Fruit fly (Drosophila melanogaster): ENCODE data around the gene CG8915.

CG8915 gene

DNA sequence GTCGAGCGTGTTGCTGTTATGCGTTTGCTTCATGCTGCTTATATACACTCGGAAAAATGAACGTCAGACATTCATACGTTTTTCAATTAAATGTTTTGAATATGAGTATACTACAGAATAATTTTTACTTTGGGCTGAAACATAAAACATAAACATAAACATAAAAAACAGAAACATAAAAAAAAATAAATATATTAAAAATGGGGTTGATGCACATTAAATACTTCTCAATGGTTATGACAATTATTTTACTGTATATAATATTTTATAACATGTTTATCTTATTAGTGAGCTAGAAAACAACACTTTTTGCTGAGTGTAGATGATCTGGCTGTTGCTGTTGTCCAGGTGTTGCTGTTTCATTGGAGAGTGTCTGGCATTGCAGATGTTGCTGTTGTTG, 7.4 kb downstream of the CG8915 start (continued):
- TF ChIP-seq caup (GFP tag; optimal IDR thresholded peaks at IDR 0.05; ENCODE audit: severe bottlenecking) = no peak
- no peak for TF ChIP-seq CG5180 (GFP tag; optimal IDR thresholded peaks at IDR 0.05)
- no peak for TF ChIP-seq Hsf (GFP tag; optimal IDR thresholded peaks at IDR 0.05)
- no peak for TF ChIP-seq CG30403 (GFP tag; optimal IDR thresholded peaks at IDR 0.05)
- no peak for TF ChIP-seq Mrtf (GFP tag; IDR thresholded peaks at IDR 0.05)
- peak; percentile 44 for TF ChIP-seq CG8388 (GFP tag; optimal IDR thresholded peaks at IDR 0.05)
- no peak for TF ChIP-seq dimm (GFP tag; IDR thresholded peaks at IDR 0.05)
- TF ChIP-seq CG17829 (tag; optimal IDR thresholded peaks at IDR 0.05) = peak; percentile 10
- TF ChIP-seq CG13624 (GFP tag; optimal IDR thresholded peaks at IDR 0.05) = no peak
- TF ChIP-seq ewg (GFP tag; optimal IDR thresholded peaks at IDR 0.05) = peak; percentile 0
- no peak for TF ChIP-seq CG10654 (GFP tag; optimal IDR thresholded peaks at IDR 0.05)
- TF ChIP-seq eyg (GFP tag; optimal IDR thresholded peaks at IDR 0.05) = no peak
- TF ChIP-seq CG14050 (GFP tag; IDR thresholded peaks at IDR 0.05) = no peak
- no peak for TF ChIP-seq CG16813 (GFP tag; IDR thresholded peaks at IDR 0.05; ENCODE audit: partially characterized antibody)
- no peak for TF ChIP-seq zen2 (GFP tag; IDR thresholded peaks at IDR 0.05; ENCODE audit: partially characterized antibody)
- no peak for TF ChIP-seq chif (GFP tag; optimal IDR thresholded peaks at IDR 0.05)
- no peak for TF ChIP-seq ro (GFP tag; IDR thresholded peaks at IDR 0.05)
- no peak for TF ChIP-seq Usf (GFP tag; optimal IDR thresholded peaks at IDR 0.05)
- no peak for TF ChIP-seq vfl (GFP tag; optimal IDR thresholded peaks at IDR 0.05)
- no peak for TF ChIP-seq luna (GFP tag; optimal IDR thresholded peaks at IDR 0.05)
- no peak for TF ChIP-seq bab2 (GFP tag; optimal IDR thresholded peaks at IDR 0.05)
- no peak for TF ChIP-seq twi (tag; optimal IDR thresholded peaks at IDR 0.05)
- TF ChIP-seq CG4820 (GFP tag; optimal IDR thresholded peaks at IDR 0.05) = no peak
- peak; percentile 36 for TF ChIP-seq CG2712 (tag; optimal IDR thresholded peaks at IDR 0.05)
- TF ChIP-seq Rx (GFP tag; IDR thresholded peaks at IDR 0.05) = no peak
- TF ChIP-seq CG12155 (GFP tag; optimal IDR thresholded peaks at IDR 0.05) = no peak
- peak; percentile 11 for TF ChIP-seq CG7556 (GFP tag; optimal IDR thresholded peaks at IDR 0.05)
- TF ChIP-seq bbx (GFP tag; IDR thresholded peaks at IDR 0.05; ENCODE audit: partially characterized antibody) = no peak
- TF ChIP-seq zfh1 (GFP tag; IDR thresholded peaks at IDR 0.05) = no peak
- no peak for TF ChIP-seq CG10366 (GFP tag; IDR thresholded peaks at IDR 0.05)
- no peak for TF ChIP-seq CG4730 (GFP tag; IDR thresholded peaks at IDR 0.05)
- no peak for TF ChIP-seq CG6765 (GFP tag; optimal IDR thresholded peaks at IDR 0.05)
- no peak for TF ChIP-seq Ada2b (GFP tag; IDR thresholded peaks at IDR 0.05)
- TF ChIP-seq CG3995 (GFP tag; optimal IDR thresholded peaks at IDR 0.05) = no peak
- no peak for TF ChIP-seq scrt (GFP tag; optimal IDR thresholded peaks at IDR 0.05)
- TF ChIP-seq CG7271 (tag; optimal IDR thresholded peaks at IDR 0.05) = no peak
- TF ChIP-seq kah (GFP tag; optimal IDR thresholded peaks at IDR 0.05) = no peak
- TF ChIP-seq knrl (GFP tag; IDR thresholded peaks at IDR 0.05; ENCODE audit: partially characterized antibody) = no peak
- no peak for TF ChIP-seq CG7357 (GFP tag; IDR thresholded peaks at IDR 0.05)
- TF ChIP-seq CG4404 (GFP tag; IDR thresholded peaks at IDR 0.05) = no peak
- no peak for TF ChIP-seq gt (GFP tag; IDR thresholded peaks at IDR 0.05)
- no peak for TF ChIP-seq CG4854 (GFP tag; optimal IDR thresholded peaks at IDR 0.05)
- TF ChIP-seq MTF-1 (GFP tag; optimal IDR thresholded peaks at IDR 0.05; ENCODE audit: borderline replicate concordance) = no peak
- no peak for TF ChIP-seq CG18599 (GFP tag; optimal IDR thresholded peaks at IDR 0.05)
- no peak for TF ChIP-seq CG13894 (tag; optimal IDR thresholded peaks at IDR 0.05)
- no peak for TF ChIP-seq Neu2 (GFP tag; optimal IDR thresholded peaks at IDR 0.05; ENCODE audit: borderline replicate concordance)
- TF ChIP-seq zen (tag; optimal IDR thresholded peaks at IDR 0.05) = peak; percentile 17
- no peak for TF ChIP-seq ken (GFP tag; IDR thresholded peaks at IDR 0.05)
- TF ChIP-seq CG4282 (GFP tag; optimal IDR thresholded peaks at IDR 0.05) = no peak
- TF ChIP-seq CG2678 (tag; optimal IDR thresholded peaks at IDR 0.05) = no peak
- TF ChIP-seq CG17385 (GFP tag; optimal IDR thresholded peaks at IDR 0.05) = no peak
- TF ChIP-seq Hmr (GFP tag; optimal IDR thresholded peaks at IDR 0.05) = no peak
